Worm (Caenorhabditis elegans) whole organism, L4 larva: ENCODE results near the gene clh-4.

Experiments
- D1046.2 ChIP-seq: fragments of 200-800 bp; sonication (Bioruptor generic); IDR thresholded peaks from 2 replicates; pipeline ENCODE4 v1.3.6; 2022; ENCODE audit warnings: missing genetic modification characterization, missing compliant biosample characterization
- F37D6.2 ChIP-seq: sonication (generic microtip); optimal IDR thresholded peaks from 2 replicates; lab custom pipeline; 2016; ENCODE audit warnings: mild to moderate bottlenecking, missing genetic modification characterization, missing compliant biosample characterization
- F49E8.2 ChIP-seq: sonication (generic microtip); optimal IDR thresholded peaks from 2 replicates; lab custom pipeline; 2016; ENCODE audit warnings: missing compliant biosample characterization, mild to moderate bottlenecking, missing genetic modification characterization, borderline replicate concordance
- T20F7.1 ChIP-seq: fragments of 200-800 bp; sonication (Bioruptor generic); optimal IDR thresholded peaks from 2 replicates; lab custom pipeline; 2018; ENCODE audit warnings: mild to moderate bottlenecking, missing genetic modification characterization, missing compliant biosample characterization
- T26A8.4 ChIP-seq: fragments of 200-800 bp; sonication (Bioruptor generic); IDR thresholded peaks from 2 replicates; pipeline ENCODE4 v1.3.6; 2022; ENCODE audit warnings: missing genetic modification characterization, missing compliant biosample characterization
- Y105C5A.15 ChIP-seq: fragments of 200-800 bp; sonication (Bioruptor generic); IDR thresholded peaks from 2 replicates; pipeline ENCODE4 v1.3.6; 2022; ENCODE audit warnings: missing genetic modification characterization, missing compliant biosample characterization
- aha-1 ChIP-seq: fragments of 150-350 bp; peaks from one replicate; lab custom pipeline; 2014; ENCODE audit warnings: missing biosample characterization, missing genetic modification characterization
- arid-1 ChIP-seq: fragments of 200-800 bp; sonication (Bioruptor generic); conservative IDR thresholded peaks from 2 replicates; pipeline ENCODE4 v1.3.6; 2022; ENCODE audit warnings: missing genetic modification reagents, missing genetic modification characterization, missing compliant biosample characterization
- attf-4 ChIP-seq: sonication (generic microtip); optimal IDR thresholded peaks from 3 replicates; lab custom pipeline; 2017; ENCODE audit warnings: missing biosample characterization, missing genetic modification characterization
- ceh-32 ChIP-seq: sonication (generic microtip); optimal IDR thresholded peaks from 2 replicates; lab custom pipeline; 2016; ENCODE audit warnings: mild to moderate bottlenecking, missing genetic modification characterization, missing compliant biosample characterization; ENCODE audit not compliant: poor library complexity
- ceh-44 ChIP-seq: fragments of 200-800 bp; sonication (Bioruptor generic); IDR thresholded peaks from 2 replicates; pipeline ENCODE4 v1.3.6; 2022; ENCODE audit warnings: missing genetic modification reagents, missing genetic modification characterization, missing compliant biosample characterization
- ceh-82 ChIP-seq: sonication (generic microtip); optimal IDR thresholded peaks from 2 replicates; lab custom pipeline; 2017; ENCODE audit warnings: missing biosample characterization, missing genetic modification characterization
- ces-1 ChIP-seq: fragments of 150-350 bp; sonication (generic microtip); optimal IDR thresholded peaks from 4 replicates; lab custom pipeline; 2014; ENCODE audit warnings: missing biosample characterization, missing genetic modification reagents, missing genetic modification characterization
- daf-16 ChIP-seq, 3 experiments: sonication (generic microtip); optimal IDR thresholded peaks; 2 replicates each; lab custom pipeline; 2016 to 2017; ENCODE audit warnings: missing genetic modification characterization in 3 of 3, missing genetic modification reagents in 3 of 3, mild to moderate bottlenecking in 2 of 3, missing compliant biosample characterization in 2 of 3, missing biosample characterization in 1 of 3, moderate library complexity in 1 of 3
- daf-8 ChIP-seq: fragments of 200-800 bp; sonication (Bioruptor generic); IDR thresholded peaks from 2 replicates; pipeline ENCODE4 v1.3.6; 2022; ENCODE audit warnings: missing genetic modification characterization, missing compliant biosample characterization
- dmd-6 ChIP-seq: fragments of 200-800 bp; sonication (Bioruptor generic); IDR thresholded peaks from 2 replicates; pipeline ENCODE4 v1.3.6; 2022; ENCODE audit warnings: missing genetic modification reagents, missing genetic modification characterization, missing compliant biosample characterization
- dmd-8 ChIP-seq: fragments of 200-800 bp; sonication (Bioruptor generic); IDR thresholded peaks from 2 replicates; pipeline ENCODE4 v1.3.6; 2022; ENCODE audit warnings: missing genetic modification characterization, missing compliant biosample characterization
- dmd-9 ChIP-seq: fragments of 200-800 bp; sonication (Bioruptor generic); IDR thresholded peaks from 2 replicates; pipeline ENCODE4 v1.3.6; 2022; ENCODE audit warnings: missing genetic modification reagents, missing genetic modification characterization, missing compliant biosample characterization
- dpl-1 ChIP-seq: fragments of 150-350 bp; optimal IDR thresholded peaks from 2 replicates; lab custom pipeline; 2014; ENCODE audit warnings: missing biosample characterization, missing genetic modification reagents, missing genetic modification characterization
- dve-1 ChIP-seq: sonication (generic microtip); optimal IDR thresholded peaks from 2 replicates; lab custom pipeline; 2017; ENCODE audit warnings: antibody characterized with exemption, mild to moderate bottlenecking, missing genetic modification characterization, missing compliant biosample characterization; ENCODE audit not compliant: insufficient read depth
- fkh-10 ChIP-seq: fragments of 150-350 bp; optimal IDR thresholded peaks from 2 replicates; lab custom pipeline; 2014; ENCODE audit warnings: missing biosample characterization, missing genetic modification reagents, missing genetic modification characterization
- gei-8 ChIP-seq: fragments of 200-800 bp; sonication (Bioruptor generic); optimal IDR thresholded peaks from 2 replicates; lab custom pipeline; 2018; ENCODE audit warnings: mild to moderate bottlenecking, missing genetic modification characterization, missing compliant biosample characterization
- hif-1 ChIP-seq, 2 experiments: sonication (generic microtip); optimal IDR thresholded peaks; 2 replicates each; lab custom pipeline; 2016 to 2017; ENCODE audit warnings: missing compliant biosample characterization in 2 of 2, missing genetic modification characterization in 2 of 2, missing genetic modification reagents in 2 of 2, missing genotype in 2 of 2, mild to moderate bottlenecking in 1 of 2
- hlh-11 ChIP-seq: fragments of 200-800 bp; sonication (Bioruptor generic); optimal IDR thresholded peaks from 2 replicates; lab custom pipeline; 2018; ENCODE audit warnings: mild to moderate bottlenecking, missing genetic modification characterization, missing compliant biosample characterization
- hlh-30 ChIP-seq: sonication (generic microtip); optimal IDR thresholded peaks from 2 replicates; lab custom pipeline; 2017; ENCODE audit warnings: antibody characterized with exemption, mild to moderate bottlenecking, missing genetic modification characterization, missing compliant biosample characterization; ENCODE audit not compliant: insufficient read depth
- lim-7 ChIP-seq: fragments of 200-800 bp; sonication (Bioruptor generic); IDR thresholded peaks from 2 replicates; pipeline ENCODE4 v1.3.6; 2022; ENCODE audit warnings: missing genetic modification characterization, missing compliant biosample characterization
- lin-1 ChIP-seq: fragments of 200-800 bp; sonication (Bioruptor generic); IDR thresholded peaks from 2 replicates; pipeline ENCODE4 v1.3.6; 2022; ENCODE audit warnings: missing genetic modification reagents, missing genetic modification characterization, missing compliant biosample characterization
- madf-5 ChIP-seq, 2 experiments: fragments of 200-800 bp; sonication (Bioruptor generic); IDR thresholded peaks; 2 replicates each; pipeline ENCODE4 v1.3.6; 2022; ENCODE audit warnings: missing compliant biosample characterization in 2 of 2, missing genetic modification characterization in 2 of 2
- mep-1 ChIP-seq: fragments of 150-350 bp; sonication (generic microtip); optimal IDR thresholded peaks from 3 replicates; lab custom pipeline; 2014; ENCODE audit warnings: missing biosample characterization, missing genetic modification characterization
- mxl-2 ChIP-seq: fragments of 200-800 bp; sonication (Bioruptor generic); conservative IDR thresholded peaks from 2 replicates; pipeline ENCODE4 v1.3.6; 2022; ENCODE audit warnings: missing genetic modification reagents, missing genetic modification characterization, missing compliant biosample characterization
- mxl-3 ChIP-seq: fragments of 200-800 bp; sonication (Bioruptor generic); optimal IDR thresholded peaks from 2 replicates; lab custom pipeline; 2018; ENCODE audit warnings: mild to moderate bottlenecking, missing genetic modification characterization, missing compliant biosample characterization
- nhr-10 ChIP-seq: fragments of 150-350 bp; optimal IDR thresholded peaks from 2 replicates; lab custom pipeline; 2014; ENCODE audit warnings: missing biosample characterization, missing genetic modification characterization
- nhr-11 ChIP-seq: fragments of 150-350 bp; optimal IDR thresholded peaks from 2 replicates; lab custom pipeline; 2014; ENCODE audit warnings: missing biosample characterization, missing genetic modification characterization
- nhr-28 ChIP-seq: fragments of 150-350 bp; optimal IDR thresholded peaks from 2 replicates; lab custom pipeline; 2014; ENCODE audit warnings: missing biosample characterization, missing genetic modification characterization
- nhr-42 ChIP-seq: fragments of 200-800 bp; sonication (Bioruptor generic); IDR thresholded peaks from 2 replicates; pipeline ENCODE4 v1.3.6; 2022; ENCODE audit warnings: missing genetic modification characterization, missing compliant biosample characterization
- nhr-48 ChIP-seq: sonication (generic microtip); optimal IDR thresholded peaks from 2 replicates; lab custom pipeline; 2016; ENCODE audit warnings: mild to moderate bottlenecking, missing genetic modification characterization, missing compliant biosample characterization
- pqm-1 ChIP-seq: sonication (generic microtip); optimal IDR thresholded peaks from 2 replicates; lab custom pipeline; 2017; ENCODE audit warnings: missing biosample characterization, missing genetic modification characterization
- saeg-2 ChIP-seq: fragments of 200-800 bp; sonication (Bioruptor generic); IDR thresholded peaks from 2 replicates; pipeline ENCODE4 v1.3.6; 2022; ENCODE audit warnings: missing genetic modification reagents, missing genetic modification characterization, missing compliant biosample characterization
- set-16 ChIP-seq: fragments of 200-800 bp; sonication (Bioruptor generic); IDR thresholded peaks from 2 replicates; pipeline ENCODE4 v1.3.6; 2022; ENCODE audit warnings: missing genetic modification reagents, missing genetic modification characterization, missing compliant biosample characterization
- snpc-1.2 ChIP-seq: fragments of 200-800 bp; sonication (Bioruptor generic); IDR thresholded peaks from 2 replicates; pipeline ENCODE4 v1.3.6; 2022; ENCODE audit warnings: missing genetic modification reagents, missing genetic modification characterization, missing compliant biosample characterization
- tra-1 ChIP-seq: fragments of 200-800 bp; sonication (Bioruptor generic); IDR thresholded peaks from 2 replicates; pipeline ENCODE4 v1.3.6; 2022; ENCODE audit warnings: missing genetic modification reagents, missing genetic modification characterization, missing compliant biosample characterization
- unc-130 ChIP-seq: sonication (generic microtip); optimal IDR thresholded peaks from 2 replicates; lab custom pipeline; 2016; ENCODE audit warnings: missing genetic modification reagents, missing genetic modification characterization, missing compliant biosample characterization
- vab-7 ChIP-seq: fragments of 200-800 bp; sonication (Bioruptor generic); IDR thresholded peaks from 2 replicates; pipeline ENCODE4 v1.3.6; 2022; ENCODE audit warnings: missing genetic modification reagents, missing genetic modification characterization, missing compliant biosample characterization
- zfp-2 ChIP-seq: sonication (generic microtip); optimal IDR thresholded peaks from 2 replicates; lab custom pipeline; 2016; ENCODE audit warnings: mild to moderate bottlenecking, missing genetic modification characterization, missing compliant biosample characterization
- ztf-7 ChIP-seq: fragments of 150-350 bp; optimal IDR thresholded peaks from 2 replicates; lab custom pipeline; 2014; ENCODE audit warnings: missing biosample characterization, missing genetic modification characterization

clh-4 gene

DNA sequence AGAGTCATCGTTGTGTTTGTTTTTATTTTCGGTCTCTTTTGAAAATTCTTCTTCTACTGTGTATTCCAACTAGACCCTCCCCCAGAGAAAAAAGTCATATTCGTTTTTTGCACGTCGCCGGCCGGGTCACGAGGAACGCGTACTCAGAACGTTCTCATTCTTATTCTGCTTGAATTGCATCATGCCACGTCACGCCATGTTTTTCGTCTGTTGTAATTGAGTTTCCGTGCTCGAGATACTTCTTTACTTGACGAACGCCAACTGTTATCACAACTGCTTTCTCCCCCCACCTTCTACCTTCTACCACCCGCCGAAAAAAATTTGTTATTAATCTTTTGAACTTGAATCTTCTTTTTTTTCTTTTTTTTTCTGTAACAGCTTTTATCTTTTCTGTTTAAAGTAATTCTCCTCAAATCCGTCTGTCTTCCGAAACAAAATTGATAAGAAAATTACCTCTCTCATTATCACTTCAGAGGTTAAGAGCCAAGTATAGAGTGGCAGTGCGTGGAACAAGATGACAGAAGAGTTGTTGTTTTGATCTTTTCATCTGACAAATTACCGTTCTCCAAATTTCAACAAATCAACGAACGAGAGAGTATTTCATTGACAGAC lies 42.4 kb upstream of the clh-4 start (continued):
- no peak for TF ChIP-seq dmd-8 (GFP tag; lab: Robert Waterston, UW)
- TF ChIP-seq lin-1 (GFP tag; lab: Robert Waterston, UW): 0 out of 2 replicates have a peak, but pooled peaks have one; percentile 13
- TF ChIP-seq F37D6.2 (tag; lab: Kevin White, UChicago): peak; percentile 28
- TF ChIP-seq vab-7 (GFP tag; lab: Robert Waterston, UW): no peak
- TF ChIP-seq mxl-2 (GFP tag; lab: Robert Waterston, UW): no peak
- TF ChIP-seq nhr-11 (tag; lab: Kevin White, UChicago): peak; percentile 77
- TF ChIP-seq saeg-2: 0 out of 2 replicates have a peak, but pooled peaks have one; percentile 6
- peak; percentile 51 for TF ChIP-seq dmd-6 (GFP tag; lab: Robert Waterston, UW)
- no peak for TF ChIP-seq D1046.2 (GFP tag; lab: Robert Waterston, UW)
- TF ChIP-seq aha-1 (tag; lab: Kevin White, UChicago): peak; percentile 100
- TF ChIP-seq ceh-44: peak; percentile 10; the same call in 1 of the 2 replicates
- peak; percentile 72 for TF ChIP-seq ztf-7 (tag; lab: Kevin White, UChicago)
- TF ChIP-seq nhr-10 (tag; lab: Kevin White, UChicago): no peak
- TF ChIP-seq snpc-1.2 (GFP tag; lab: Robert Waterston, UW): no peak
- TF ChIP-seq F49E8.2 (tag; lab: Kevin White, UChicago): no peak
- no peak for TF ChIP-seq ceh-82 (tag; lab: Kevin White, UChicago)
- no peak for TF ChIP-seq dmd-9 (GFP tag; lab: Robert Waterston, UW)
- TF ChIP-seq nhr-28 (tag; lab: Kevin White, UChicago): peak; percentile 8
- peak; percentile 33 for TF ChIP-seq pqm-1 (tag; lab: Kevin White, UChicago)
- TF ChIP-seq tra-1 (GFP tag; lab: Robert Waterston, UW): peak; percentile 59; the same call in 1 of the 2 replicates
- peak in 1 of 2 experiments; percentile 89 for TF ChIP-seq daf-16 (GFP tag; optimal IDR thresholded peaks at IDR 0.05; lab: Kevin White, UChicago)
- TF ChIP-seq daf-16 (tag; optimal IDR thresholded peaks at IDR 0.05; lab: Kevin White, UChicago): peak; percentile 84
- TF ChIP-seq T26A8.4 (GFP tag; lab: Robert Waterston, UW): no peak
- no peak for TF ChIP-seq set-16 (GFP tag; lab: Robert Waterston, UW)
- peak; percentile 6 for TF ChIP-seq fkh-10 (GFP tag; lab: Kevin White, UChicago)

- TF ChIP-seq ces-1 (GFP tag; lab: Kevin White, UChicago) (no peak), arid-1 (GFP tag; lab: Robert Waterston, UW) (peak; percentile 75), unc-130 (GFP tag; lab: Kevin White, UChicago) (no peak), attf-4 (tag; lab: Kevin White, UChicago) (no peak), snpc-1.2 (GFP tag; lab: Robert Waterston, UW) (0 out of 2 replicates have a peak, but pooled peaks have one; percentile 16), nhr-42 (GFP tag; lab: Robert Waterston, UW) (peak; percentile 80; the same call in 1 of the 2 replicates), daf-16 (GFP tag; optimal IDR thresholded peaks at IDR 0.05; lab: Kevin White, UChicago) (peak in 1 of 2 experiments; percentile 22), daf-16 (tag; optimal IDR thresholded peaks at IDR 0.05; lab: Kevin White, UChicago) (peak; percentile 41), zfp-2 (no peak), Y105C5A.15 (GFP tag; lab: Robert Waterston, UW) (no peak), mxl-3 (GFP tag; lab: Kevin White, UChicago) (peak; percentile 93), gei-8 (peak; percentile 59), tra-1 (GFP tag; lab: Robert Waterston, UW) (peak; percentile 94), hlh-11 (tag; lab: Kevin White, UChicago) (peak; percentile 98), madf-5 (GFP tag; IDR thresholded peaks at IDR 0.05; lab: Robert Waterston, UW) (peak in 1 of 2 experiments; percentile 82; a peak in 1 of 4 replicates), T20F7.1 (GFP tag; lab: Kevin White, UChicago) (peak; percentile 60), T26A8.4 (GFP tag; lab: Robert Waterston, UW) (peak; percentile 73), fkh-10 (GFP tag; lab: Kevin White, UChicago) (no peak), dve-1 (tag; lab: Kevin White, UChicago) (peak; percentile 88), hif-1 (tag; optimal IDR thresholded peaks at IDR 0.05; lab: Kevin White, UChicago) (peak; percentile 98 to 100), dmd-9 (GFP tag; lab: Robert Waterston, UW) (0 out of 2 replicates have a peak, but pooled peaks have one; percentile 5), lim-7 (GFP tag; lab: Robert Waterston, UW) (0 out of 2 replicates have a peak, but pooled peaks have one; percentile 10), saeg-2 (peak; percentile 80), hlh-30 (tag; lab: Kevin White, UChicago) (peak; percentile 98), ceh-32 (tag; lab: Kevin White, UChicago) (peak; percentile 48), mep-1 (peak; percentile 63), lin-1 (GFP tag; lab: Robert Waterston, UW) (peak; percentile 92), mxl-2 (GFP tag; lab: Robert Waterston, UW) (no peak), nhr-28 (tag; lab: Kevin White, UChicago) (peak; percentile 86), daf-8 (GFP tag; lab: Robert Waterston, UW) (no peak), dpl-1 (peak; percentile 14), nhr-48 (peak; percentile 97)
Measured at ce11 chrX:4142202-4142601, 41.8 kb upstream of the clh-4 start.
